Worm (Caenorhabditis elegans): ENCODE results near the gene pho-10.

Gene pho-10

DNA sequence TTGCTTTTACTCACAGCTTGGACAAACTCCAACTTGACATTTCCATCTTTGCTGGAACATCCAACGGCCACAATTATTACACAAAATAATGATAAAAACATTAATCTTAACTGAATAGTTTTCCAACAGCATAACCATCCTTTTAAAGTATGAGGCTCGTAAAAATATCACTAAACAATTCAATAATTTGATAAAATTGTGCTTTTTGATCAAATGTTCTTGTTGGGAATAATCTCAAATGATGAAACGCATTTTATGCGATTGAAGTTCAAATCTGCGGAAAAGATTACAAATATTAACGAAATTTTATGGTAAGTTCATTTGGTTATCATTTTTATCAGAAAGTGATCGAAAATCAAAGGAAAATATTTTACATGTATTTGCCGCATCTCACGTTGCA is at the start of gene pho-10:
Gene pho-10 (minus strand): TSS at position 101 of the 400 bp plus-strand sequence.
- TF ChIP-seq ceh-9 (tag; optimal IDR thresholded peaks at IDR 0.05), result no peak
- TF ChIP-seq sdc-2 (tag; optimal IDR thresholded peaks at IDR 0.05), result no peak
- no peak for TF ChIP-seq sox-4 (tag; optimal IDR thresholded peaks at IDR 0.05)
- TF ChIP-seq fkh-6 (tag; optimal IDR thresholded peaks at IDR 0.05), result no peak
- no peak for TF ChIP-seq ceh-24 (tag; optimal IDR thresholded peaks at IDR 0.05)
- no peak for TF ChIP-seq ttx-3 (tag; optimal IDR thresholded peaks at IDR 0.05)
- no peak for TF ChIP-seq hlh-6 (tag; optimal IDR thresholded peaks at IDR 0.05)

- TF ChIP-seq ahr-1 (tag; optimal IDR thresholded peaks at IDR 0.05) (peak; percentile 21), tbx-2 (tag; optimal IDR thresholded peaks at IDR 0.05) (peak; percentile 83), ceh-2 (tag; optimal IDR thresholded peaks at IDR 0.05) (peak; percentile 75), unc-42 (tag; optimal IDR thresholded peaks at IDR 0.05) (peak; percentile 25), C08G9.2 (tag; optimal IDR thresholded peaks at IDR 0.05) (peak; percentile 74), ets-4 (tag; optimal IDR thresholded peaks at IDR 0.05) (peak; percentile 69), elt-2 (tag; optimal IDR thresholded peaks at IDR 0.05) (peak; percentile 20), lim-6 (tag; optimal IDR thresholded peaks at IDR 0.05) (no peak), ceh-31 (tag; optimal IDR thresholded peaks at IDR 0.05) (peak; percentile 86), hlh-8 (tag; optimal IDR thresholded peaks at IDR 0.05) (peak; percentile 43), tbx-7 (tag; optimal IDR thresholded peaks at IDR 0.05) (peak; percentile 50), che-1 (tag; optimal IDR thresholded peaks at IDR 0.05) (no peak), nhr-11 (tag; optimal IDR thresholded peaks at IDR 0.05) (no peak)
Observed at ce11 chrII:9967999-9968706, 47.8 kb upstream of the pho-10 start, which contains the start of the genes R53.4 and psf-1. R53.4 (minus strand) TSS chrII:9968049. psf-1 (plus strand) TSS chrII:9968673.

ce11 chrII:9966954-9967353 is 46.6 kb upstream of the pho-10 start, which contains the start of gene dtmk-1:
dtmk-1 (minus strand) TSS chrII:9967099.
- TF ChIP-seq pqm-1 (tag; optimal IDR thresholded peaks at IDR 0.05), result no peak
- TF ChIP-seq madf-2 (tag; optimal IDR thresholded peaks at IDR 0.05), result no peak
- TF ChIP-seq elt-2 (tag; optimal IDR thresholded peaks at IDR 0.05), result no peak
- no peak for TF ChIP-seq T23F11.4 (GFP tag; optimal IDR thresholded peaks at IDR 0.05)
- TF ChIP-seq ceh-14 (tag; optimal IDR thresholded peaks at IDR 0.05), result no peak
- no peak for TF ChIP-seq ceh-30 (tag; optimal IDR thresholded peaks at IDR 0.05)

DNA sequence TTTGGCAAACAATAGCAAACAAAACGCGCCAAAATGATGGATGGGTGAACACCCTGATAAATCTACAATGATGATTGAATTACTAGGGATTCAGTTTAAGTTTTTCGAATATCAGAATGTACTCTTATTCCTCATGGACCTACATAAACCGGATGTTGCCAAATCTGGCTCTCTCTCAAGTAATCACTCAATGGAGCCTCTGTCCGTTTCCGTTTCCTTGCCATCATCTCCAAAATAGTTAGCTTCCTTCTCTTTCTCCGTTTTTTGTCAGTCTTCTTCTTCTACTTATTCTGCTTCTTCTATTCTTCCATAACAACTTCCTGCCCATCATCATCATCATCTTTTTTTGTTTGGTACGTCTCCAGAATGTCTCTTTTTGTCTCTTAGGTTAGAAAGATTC is 45.0 kb upstream of the pho-10 start:
- TF ChIP-seq ztf-16 (tag; optimal IDR thresholded peaks at IDR 0.05) (no peak), ceh-31 (tag; optimal IDR thresholded peaks at IDR 0.05) (no peak), ceh-9 (tag; optimal IDR thresholded peaks at IDR 0.05) (no peak), ttx-3 (tag; optimal IDR thresholded peaks at IDR 0.05) (no peak), tbx-7 (tag; optimal IDR thresholded peaks at IDR 0.05) (no peak), fax-1 (tag; optimal IDR thresholded peaks at IDR 0.05) (no peak), nhr-11 (tag; optimal IDR thresholded peaks at IDR 0.05) (no peak), nfya-1 (tag; optimal IDR thresholded peaks at IDR 0.05) (no peak), ref-2 (tag; optimal IDR thresholded peaks at IDR 0.05) (no peak), dmd-4 (tag; optimal IDR thresholded peaks at IDR 0.05; ENCODE audit: borderline replicate concordance) (no peak), rnt-1 (tag; optimal IDR thresholded peaks at IDR 0.05) (no peak), eyg-1 (tag; optimal IDR thresholded peaks at IDR 0.05) (no peak), dve-1 (tag; optimal IDR thresholded peaks at IDR 0.05) (no peak), npax-4 (tag; optimal IDR thresholded peaks at IDR 0.05) (no peak), che-1 (tag; optimal IDR thresholded peaks at IDR 0.05) (no peak), ceh-24 (tag; optimal IDR thresholded peaks at IDR 0.05) (no peak)

- no peak for TF ChIP-seq zip-5 (tag; optimal IDR thresholded peaks at IDR 0.05)
- no peak for TF ChIP-seq rnt-1 (tag; optimal IDR thresholded peaks at IDR 0.05)
- no peak for TF ChIP-seq madf-2 (tag; optimal IDR thresholded peaks at IDR 0.05)
- TF ChIP-seq hlh-8 (tag; optimal IDR thresholded peaks at IDR 0.05), result no peak
- TF ChIP-seq unc-3 (GFP tag; conservative IDR thresholded peaks at IDR 0.05), result no peak
- no peak for TF ChIP-seq unc-3 (tag; optimal IDR thresholded peaks at IDR 0.05)
- no peak for TF ChIP-seq C38D4.7 (GFP tag; optimal IDR thresholded peaks at IDR 0.05)
- no peak for TF ChIP-seq npax-4 (tag; optimal IDR thresholded peaks at IDR 0.05)
- no peak for TF ChIP-seq gmeb-2 (tag; optimal IDR thresholded peaks at IDR 0.05)
- no peak for TF ChIP-seq ahr-1 (tag; optimal IDR thresholded peaks at IDR 0.05)
- TF ChIP-seq C08G9.2 (tag; optimal IDR thresholded peaks at IDR 0.05), result no peak
- no peak for TF ChIP-seq ztf-16 (tag; optimal IDR thresholded peaks at IDR 0.05)
- no peak for TF ChIP-seq che-1 (tag; optimal IDR thresholded peaks at IDR 0.05)
- no peak for TF ChIP-seq pha-4 (tag; optimal IDR thresholded peaks at IDR 0.05)
- no peak for TF ChIP-seq F13H6.1 (tag; optimal IDR thresholded peaks at IDR 0.05)
- TF ChIP-seq ceh-9 (tag; optimal IDR thresholded peaks at IDR 0.05), result no peak
- no peak for TF ChIP-seq tbx-7 (tag; optimal IDR thresholded peaks at IDR 0.05)
- no peak for TF ChIP-seq dmd-4 (tag; optimal IDR thresholded peaks at IDR 0.05; ENCODE audit: borderline replicate concordance)
- TF ChIP-seq ceh-22 (tag; optimal IDR thresholded peaks at IDR 0.05), result no peak
Observed at ce11 chrII:9963808-9964207, 43.4 kb upstream of the pho-10 start.
